Worm (Caenorhabditis elegans): ENCODE results near the gene T04C12.11.
A peak's percentile ranks its signal among the peaks of the same experiment; 100 is the strongest.

T04C12.11 gene

ce11 chrV:11075209-11076027, 15.3 kb upstream of the T04C12.11 start (continued):
- no peak for TF ChIP-seq ceh-16 (tag; optimal IDR thresholded peaks at IDR 0.05)
- TF ChIP-seq daf-12 (tag; optimal IDR thresholded peaks at IDR 0.05), result no peak
- no peak for TF ChIP-seq pqm-1 (tag; optimal IDR thresholded peaks at IDR 0.05)
- TF ChIP-seq snpc-4 (tag; optimal IDR thresholded peaks at IDR 0.05), result peak; percentile 28
- TF ChIP-seq nhr-77 (tag; optimal IDR thresholded peaks at IDR 0.05), result no peak
- TF ChIP-seq ceh-28 (tag; optimal IDR thresholded peaks at IDR 0.05), result no peak
- TF ChIP-seq jun-1 (tag; optimal IDR thresholded peaks at IDR 0.05), result no peak
- TF ChIP-seq mdl-1 (tag; optimal IDR thresholded peaks at IDR 0.05), result peak; percentile 23
- TF ChIP-seq lin-39 (tag; optimal IDR thresholded peaks at IDR 0.05), result no peak
- no peak for TF ChIP-seq zag-1 (tag; optimal IDR thresholded peaks at IDR 0.05)
- TF ChIP-seq ceh-82 (tag; optimal IDR thresholded peaks at IDR 0.05), result no peak
- TF ChIP-seq elt-1 (tag; optimal IDR thresholded peaks at IDR 0.05), result no peak
- no peak for TF ChIP-seq mml-1 (tag; optimal IDR thresholded peaks at IDR 0.05)
- no peak for TF ChIP-seq nhr-28 (tag; optimal IDR thresholded peaks at IDR 0.05)
- no peak for TF ChIP-seq pha-4 (tag; optimal IDR thresholded peaks at IDR 0.05)
- no peak for TF ChIP-seq unc-62 (GFP tag; optimal IDR thresholded peaks at IDR 0.05)

DNA sequence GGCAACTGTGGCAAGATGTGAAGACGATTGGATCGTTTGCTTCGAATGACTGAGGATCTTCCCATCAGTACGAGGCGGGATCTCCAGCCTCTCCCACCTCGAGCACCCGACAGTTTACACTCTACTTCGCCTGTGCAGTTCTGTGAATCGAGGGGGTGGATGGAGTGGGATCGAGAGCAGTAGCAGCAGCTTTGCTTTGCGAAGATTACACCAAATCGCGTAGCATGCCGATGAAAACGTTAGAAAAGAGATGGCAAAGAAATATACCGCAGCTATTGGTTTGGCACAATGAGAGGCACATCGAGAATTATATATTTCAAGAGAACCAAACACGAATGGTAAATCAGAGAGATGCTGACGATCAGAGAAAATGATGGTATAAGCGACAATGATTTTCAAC, 14.4 kb upstream of the T04C12.11 start, which contains the start of gene act-3:
Gene act-3 (minus strand): TSS at position 51 of the 400 bp plus-strand sequence.
- no peak for TF ChIP-seq daf-12 (tag; optimal IDR thresholded peaks at IDR 0.05)
- TF ChIP-seq pha-4 (tag; optimal IDR thresholded peaks at IDR 0.05), result peak; percentile 1
- peak; percentile 40 for TF ChIP-seq nfya-1 (tag; optimal IDR thresholded peaks at IDR 0.05; ENCODE audit: insufficient read depth)
- peak; percentile 27 for TF ChIP-seq lin-39 (tag; optimal IDR thresholded peaks at IDR 0.05)

DNA sequence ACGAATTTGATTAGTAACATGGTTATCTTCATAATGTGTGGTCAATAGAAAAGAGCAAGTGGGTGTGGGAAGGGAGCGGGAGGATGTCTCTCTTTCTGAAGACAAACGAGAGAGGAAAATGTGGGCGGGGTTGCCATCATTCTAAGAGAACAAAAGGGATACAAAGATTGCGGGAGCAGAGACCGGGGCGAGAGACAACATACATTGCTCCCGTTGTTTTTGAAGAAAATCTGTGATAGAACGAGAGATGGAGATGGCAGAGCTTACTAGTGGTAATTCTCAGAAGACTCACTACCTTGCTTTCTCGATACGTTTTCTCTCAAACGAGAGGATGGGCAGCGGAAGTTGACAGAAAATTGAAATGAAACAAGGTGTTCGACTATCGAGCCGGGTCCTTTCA, 13.3 kb upstream of the T04C12.11 start:
- no peak for TF ChIP-seq nhr-28 (tag; optimal IDR thresholded peaks at IDR 0.05)
- no peak for TF ChIP-seq elt-1 (tag; optimal IDR thresholded peaks at IDR 0.05)
- TF ChIP-seq tbx-2 (tag; optimal IDR thresholded peaks at IDR 0.05), result no peak

ce11 chrV:11071453-11071852, 11.4 kb upstream of the T04C12.11 start:
- TF ChIP-seq elt-2 (tag; optimal IDR thresholded peaks at IDR 0.05) (no peak), lsy-12 (tag; optimal IDR thresholded peaks at IDR 0.05) (no peak), egl-27 (tag; optimal IDR thresholded peaks at IDR 0.05) (no peak), nhr-43 (tag; optimal IDR thresholded peaks at IDR 0.05; ENCODE audit: poor library complexity, severe bottlenecking) (no peak), lin-15B (tag; optimal IDR thresholded peaks at IDR 0.05) (no peak), pqm-1 (tag; optimal IDR thresholded peaks at IDR 0.05) (no peak), ama-1 (optimal IDR thresholded peaks at IDR 0.05) (peak; percentile 20), ceh-82 (tag; optimal IDR thresholded peaks at IDR 0.05) (no peak)

- no peak for TF ChIP-seq egl-27 (tag; optimal IDR thresholded peaks at IDR 0.05)
- no peak for TF ChIP-seq egl-5 (tag; optimal IDR thresholded peaks at IDR 0.05)
- TF ChIP-seq nhr-25 (tag; optimal IDR thresholded peaks at IDR 0.05), result peak; percentile 36
- peak; percentile 66 for TF ChIP-seq ceh-28 (tag; optimal IDR thresholded peaks at IDR 0.05)
- peak; percentile 54 for TF ChIP-seq elt-2 (tag; optimal IDR thresholded peaks at IDR 0.05)
- TF ChIP-seq nhr-43 (tag; optimal IDR thresholded peaks at IDR 0.05; ENCODE audit: poor library complexity, severe bottlenecking), result peak; percentile 34
- peak; percentile 47 for TF ChIP-seq pqm-1 (tag; optimal IDR thresholded peaks at IDR 0.05)
- no peak for TF ChIP-seq daf-12 (tag; optimal IDR thresholded peaks at IDR 0.05)
- no peak for TF ChIP-seq nfya-1 (tag; optimal IDR thresholded peaks at IDR 0.05; ENCODE audit: insufficient read depth)
- TF ChIP-seq pha-4 (tag; optimal IDR thresholded peaks at IDR 0.05), result peak; percentile 62
- peak; percentile 2 for TF ChIP-seq jun-1 (tag; optimal IDR thresholded peaks at IDR 0.05)
These were observed 10.3 kb upstream of the T04C12.11 start for ce11 chrV:11070388-11070787.

DNA sequence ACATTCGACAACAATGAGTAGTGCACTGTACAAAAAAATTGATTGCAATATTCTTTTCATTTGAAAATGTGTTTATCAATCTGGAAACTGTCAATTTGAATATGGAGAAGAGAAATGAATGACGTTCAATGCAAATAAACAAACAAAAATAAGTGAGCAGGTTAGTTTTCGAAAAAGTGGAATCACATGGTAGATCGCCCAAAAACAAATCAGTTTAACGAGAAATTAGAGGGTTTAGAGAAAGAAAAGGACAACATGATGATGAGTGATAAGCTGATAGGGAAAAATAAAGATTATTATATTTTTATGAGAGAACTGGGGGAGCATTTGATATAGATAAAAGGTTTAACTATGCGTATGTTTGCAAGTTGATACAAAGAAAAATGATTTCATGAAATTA, 9.2 kb upstream of the T04C12.11 start, which contains the start of gene T04C12.8:
Gene T04C12.8 (minus strand): TSS at position 82 of the 400 bp plus-strand sequence.
- no peak for TF ChIP-seq lin-15B (tag; optimal IDR thresholded peaks at IDR 0.05)
- TF ChIP-seq pha-4 (tag; optimal IDR thresholded peaks at IDR 0.05), result peak; percentile 83
- no peak for TF ChIP-seq sea-2 (GFP tag; optimal IDR thresholded peaks at IDR 0.05)
- no peak for TF ChIP-seq unc-62 (GFP tag; optimal IDR thresholded peaks at IDR 0.05)
- TF ChIP-seq nhr-76 (tag; optimal IDR thresholded peaks at IDR 0.05), result no peak
- no peak for TF ChIP-seq nhr-43 (tag; optimal IDR thresholded peaks at IDR 0.05; ENCODE audit: poor library complexity, severe bottlenecking)
- TF ChIP-seq nfya-1 (tag; optimal IDR thresholded peaks at IDR 0.05; ENCODE audit: insufficient read depth), result no peak
- peak; percentile 86 for TF ChIP-seq jun-1 (tag; optimal IDR thresholded peaks at IDR 0.05)
- no peak for TF ChIP-seq mml-1 (tag; optimal IDR thresholded peaks at IDR 0.05)
- peak; percentile 99 for TF ChIP-seq pqm-1 (tag; optimal IDR thresholded peaks at IDR 0.05)
- TF ChIP-seq ztf-11 (tag; optimal IDR thresholded peaks at IDR 0.05), result no peak
- TF ChIP-seq fkh-10 (GFP tag; optimal IDR thresholded peaks at IDR 0.05), result no peak
- no peak for TF ChIP-seq aly-2 (tag; optimal IDR thresholded peaks at IDR 0.05)
- no peak for TF ChIP-seq daf-12 (tag; optimal IDR thresholded peaks at IDR 0.05)
- no peak for TF ChIP-seq ceh-9 (tag; optimal IDR thresholded peaks at IDR 0.05)
- TF ChIP-seq nhr-28 (tag; optimal IDR thresholded peaks at IDR 0.05), result no peak
- no peak for TF ChIP-seq nhr-12 (tag; optimal IDR thresholded peaks at IDR 0.05)
- TF ChIP-seq ztf-4 (tag; optimal IDR thresholded peaks at IDR 0.05), result no peak
- TF ChIP-seq eor-1 (tag; optimal IDR thresholded peaks at IDR 0.05), result no peak
- TF ChIP-seq nhr-77 (tag; optimal IDR thresholded peaks at IDR 0.05), result no peak
- no peak for TF ChIP-seq lsy-12 (tag; optimal IDR thresholded peaks at IDR 0.05)
- TF ChIP-seq nhr-237 (tag; optimal IDR thresholded peaks at IDR 0.05), result no peak
- TF ChIP-seq egl-27 (tag; optimal IDR thresholded peaks at IDR 0.05), result no peak
- TF ChIP-seq lin-39 (tag; optimal IDR thresholded peaks at IDR 0.05), result no peak
- TF ChIP-seq snpc-4 (tag; optimal IDR thresholded peaks at IDR 0.05), result no peak
- TF ChIP-seq mdl-1 (tag; optimal IDR thresholded peaks at IDR 0.05), result no peak
- no peak for TF ChIP-seq tbx-2 (tag; optimal IDR thresholded peaks at IDR 0.05)
- peak; percentile 98 for TF ChIP-seq elt-2 (tag; optimal IDR thresholded peaks at IDR 0.05)
- TF ChIP-seq egl-5 (tag; optimal IDR thresholded peaks at IDR 0.05), result no peak
- TF ChIP-seq ama-1 (optimal IDR thresholded peaks at IDR 0.05), result no peak

Measured in whole organism, L3 larva.